Worm (Caenorhabditis elegans) whole organism, L4 larva: ENCODE results near the gene K09E2.3.

Experiments
- daf-16 ChIP-seq, 3 experiments: sonication (generic microtip); optimal IDR thresholded peaks; 2 replicates each; lab custom pipeline; 2016 to 2017; ENCODE audit warnings: missing genetic modification characterization in 3 of 3, missing genetic modification reagents in 3 of 3, mild to moderate bottlenecking in 2 of 3, missing compliant biosample characterization in 2 of 3, missing biosample characterization in 1 of 3, moderate library complexity in 1 of 3
- hlh-11 ChIP-seq: fragments of 200-800 bp; sonication (Bioruptor generic); optimal IDR thresholded peaks from 2 replicates; lab custom pipeline; 2018; ENCODE audit warnings: mild to moderate bottlenecking, missing genetic modification characterization, missing compliant biosample characterization
- lim-7 ChIP-seq: fragments of 200-800 bp; sonication (Bioruptor generic); IDR thresholded peaks from 2 replicates; pipeline ENCODE4 v1.3.6; 2022; ENCODE audit warnings: missing genetic modification characterization, missing compliant biosample characterization
- lin-15B ChIP-seq: fragments of 150-350 bp; sonication (generic microtip); optimal IDR thresholded peaks from 3 replicates; lab custom pipeline; 2014; ENCODE audit warnings: missing biosample characterization, missing genetic modification characterization
- lin-39 ChIP-seq: fragments of 150-350 bp; optimal IDR thresholded peaks from 2 replicates; lab custom pipeline; 2014; ENCODE audit warnings: missing biosample characterization, missing genetic modification reagents, missing genetic modification characterization
- nhr-28 ChIP-seq: fragments of 150-350 bp; optimal IDR thresholded peaks from 2 replicates; lab custom pipeline; 2014; ENCODE audit warnings: missing biosample characterization, missing genetic modification characterization
- nhr-76 ChIP-seq: fragments of 150-350 bp; optimal IDR thresholded peaks from 2 replicates; lab custom pipeline; 2014; ENCODE audit warnings: missing biosample characterization, missing genetic modification characterization
- pha-4 ChIP-seq, 2 experiments: fragments of 150-350 bp in 1 of 2; fragments of 200-800 bp in 1 of 2; sonication (Bioruptor generic) in 1 of 2; IDR thresholded peaks in 1 of 2; optimal IDR thresholded peaks in 1 of 2; 2 replicates each; pipeline versions ENCODE4 v1.3.6 to Lab custom; 2014 to 2022; ENCODE audit warnings: missing genetic modification characterization in 2 of 2, missing genetic modification reagents in 2 of 2, missing biosample characterization in 1 of 2, missing compliant biosample characterization in 1 of 2
- rbr-2 ChIP-seq: sonication (generic microtip); optimal IDR thresholded peaks from 2 replicates; lab custom pipeline; 2016; ENCODE audit warnings: missing genotype, missing genetic modification characterization, missing compliant biosample characterization
- skn-1 ChIP-seq: fragments of 150-350 bp; optimal IDR thresholded peaks from 2 replicates; lab custom pipeline; 2014; ENCODE audit warnings: missing biosample characterization, missing genetic modification characterization
- spr-3 ChIP-seq: fragments of 200-800 bp; sonication (Bioruptor generic); optimal IDR thresholded peaks from 2 replicates; lab custom pipeline; 2018; ENCODE audit warnings: mild to moderate bottlenecking, missing genetic modification characterization, missing compliant biosample characterization
- zag-1 ChIP-seq: fragments of 150-350 bp; optimal IDR thresholded peaks from 2 replicates; lab custom pipeline; 2014; ENCODE audit warnings: missing biosample characterization, missing genetic modification characterization
- ztf-11 ChIP-seq: fragments of 150-350 bp; optimal IDR thresholded peaks from 2 replicates; lab custom pipeline; 2014; ENCODE audit warnings: missing biosample characterization, missing genetic modification characterization

- no peak for TF ChIP-seq nhr-76 (tag; lab: Kevin White, UChicago)
- TF ChIP-seq lin-15B, result no peak
- no peak for TF ChIP-seq hlh-11
- no peak for TF ChIP-seq pha-4 (GFP tag; IDR thresholded peaks at IDR 0.05; lab: Robert Waterston, UW)
- TF ChIP-seq pha-4 (tag; optimal IDR thresholded peaks at IDR 0.05; lab: Kevin White, UChicago), result no peak
- no peak for TF ChIP-seq ztf-11 (tag; lab: Kevin White, UChicago)
- TF ChIP-seq lin-39 (tag; lab: Kevin White, UChicago), result no peak
- no peak for TF ChIP-seq lim-7
- TF ChIP-seq daf-16 (GFP tag; optimal IDR thresholded peaks at IDR 0.05; lab: Kevin White, UChicago), result no peak
- no peak for TF ChIP-seq daf-16 (tag; optimal IDR thresholded peaks at IDR 0.05; lab: Kevin White, UChicago)
- no peak for TF ChIP-seq nhr-28 (tag; lab: Kevin White, UChicago)
- TF ChIP-seq skn-1, result no peak
- TF ChIP-seq spr-3 (GFP tag; lab: Kevin White, UChicago), result no peak
- no peak for TF ChIP-seq rbr-2 (tag; lab: Kevin White, UChicago)
- TF ChIP-seq zag-1, result no peak
Observed at ce11 chrX:8709424-8709823, 36.5 kb downstream of the K09E2.3 start, which contains the start of gene kreg-1.
